Fruit fly (Drosophila melanogaster) whole organism, wandering third instar larva: ENCODE results near the gene CG34292.
A peak's percentile ranks its signal among the peaks of the same experiment; 100 is the strongest.

Experiments
- Abd-B ChIP-seq: fragments of >200 bp; optimal IDR thresholded peaks from 2 replicates; lab custom pipeline; 2017; ENCODE audit warnings: missing biosample characterization, missing genetic modification characterization
- CG32264 ChIP-seq: fragments of 200-800 bp; sonication (Bioruptor generic); optimal IDR thresholded peaks from 2 replicates; lab custom pipeline; 2016; ENCODE audit warnings: missing biosample characterization, missing genetic modification characterization
- CG9705 ChIP-seq: fragments of 200-800 bp; sonication (Bioruptor generic); optimal IDR thresholded peaks from 2 replicates; lab custom pipeline; 2018; ENCODE audit warnings: missing biosample characterization, mild to moderate bottlenecking, missing genetic modification characterization
- CrebA ChIP-seq: fragments of 200-800 bp; sonication (Bioruptor generic); optimal IDR thresholded peaks from 2 replicates; lab custom pipeline; 2016; ENCODE audit warnings: missing biosample characterization, mild to moderate bottlenecking, missing genetic modification characterization, borderline replicate concordance
- Dif ChIP-seq: fragments of 200-275, 200-300 bp; sonication (Bioruptor generic); optimal IDR thresholded peaks from 2 replicates; lab custom pipeline; 2018; ENCODE audit warnings: missing biosample characterization, missing genetic modification characterization; ENCODE audit not compliant: partially characterized antibody
- GATAd ChIP-seq: sonication (Bioruptor generic); optimal IDR thresholded peaks from 2 replicates; lab custom pipeline; 2016; ENCODE audit warnings: missing biosample characterization, missing genetic modification characterization
- HLH106 ChIP-seq: fragments of 200-800 bp; optimal IDR thresholded peaks from 3 replicates; lab custom pipeline; 2019; ENCODE audit warnings: missing biosample characterization, mild to moderate bottlenecking, missing genetic modification characterization, moderate library complexity
- Hnf4 ChIP-seq: fragments of 200-800 bp; sonication (Bioruptor generic); optimal IDR thresholded peaks from 2 replicates; lab custom pipeline; 2016; ENCODE audit warnings: missing biosample characterization, mild to moderate bottlenecking, missing genetic modification characterization
- Hr78 ChIP-seq: fragments of >200 bp; optimal IDR thresholded peaks from 2 replicates; lab custom pipeline; 2017; ENCODE audit warnings: missing biosample characterization, missing genetic modification characterization
- Hr83 ChIP-seq: fragments of 200-300 bp; sonication (Bioruptor generic); optimal IDR thresholded peaks from 2 replicates; lab custom pipeline; 2016; ENCODE audit warnings: missing biosample characterization, mild to moderate bottlenecking, missing genetic modification characterization, moderate library complexity; ENCODE audit not compliant: poor library complexity, severe bottlenecking
- Mio ChIP-seq: sonication (Bioruptor generic); optimal IDR thresholded peaks from 2 replicates; lab custom pipeline; 2016; ENCODE audit warnings: missing biosample characterization, missing genetic modification characterization
- Myc ChIP-seq: fragments of >200 bp; optimal IDR thresholded peaks from 2 replicates; lab custom pipeline; 2017
- N ChIP-seq: fragments of >200 bp; optimal IDR thresholded peaks from 2 replicates; lab custom pipeline; 2018; ENCODE audit warnings: missing biosample characterization, missing external identifiers, missing genetic modification characterization
- OdsH ChIP-seq: fragments of 200-800 bp; sonication (Bioruptor generic); optimal IDR thresholded peaks from 2 replicates; lab custom pipeline; 2016; ENCODE audit warnings: missing biosample characterization, mild to moderate bottlenecking, missing genetic modification characterization
- Rel ChIP-seq, 2 experiments: fragments of 200-800 bp; sonication (Bioruptor generic) in 1 of 2; optimal IDR thresholded peaks; 2 replicates in 1 of 2; 3 replicates in 1 of 2; lab custom pipeline; 2016 to 2019; ENCODE audit warnings: mild to moderate bottlenecking in 2 of 2, missing biosample characterization in 2 of 2, missing genetic modification characterization in 2 of 2, moderate library complexity in 1 of 2
- Sp1 ChIP-seq: fragments of 200-800 bp; sonication (Bioruptor generic); optimal IDR thresholded peaks from 3 replicates; lab custom pipeline; 2019; ENCODE audit warnings: missing biosample characterization, mild to moderate bottlenecking, missing genetic modification characterization, moderate library complexity
- Vsx2 ChIP-seq: fragments of 200-300, 225-300 bp; sonication (Bioruptor generic); optimal IDR thresholded peaks from 2 replicates; lab custom pipeline; 2018; ENCODE audit warnings: missing biosample characterization, missing genetic modification characterization; ENCODE audit not compliant: partially characterized antibody
- br ChIP-seq: fragments of 200-800 bp; sonication (Bioruptor generic); optimal IDR thresholded peaks from 2 replicates; lab custom pipeline; 2016; ENCODE audit warnings: missing biosample characterization, missing genetic modification characterization
- brk ChIP-seq: fragments of 200-800 bp; sonication (Bioruptor generic); optimal IDR thresholded peaks from 2 replicates; lab custom pipeline; 2016; ENCODE audit warnings: missing biosample characterization, mild to moderate bottlenecking, missing genetic modification characterization
- dl ChIP-seq, 2 experiments: fragments of 175-275, 200-275 bp in 1 of 2; fragments of 200-275 bp in 1 of 2; sonication (Bioruptor generic); optimal IDR thresholded peaks; lab custom pipeline; 2018; ENCODE audit warnings: mild to moderate bottlenecking in 2 of 2, missing biosample characterization in 2 of 2, missing genetic modification characterization in 2 of 2, moderate library complexity in 2 of 2; ENCODE audit not compliant: partially characterized antibody in 2 of 2, insufficient read depth in 1 of 2
- dmrt93B ChIP-seq: fragments of 200-800 bp; sonication (Bioruptor generic); optimal IDR thresholded peaks from 2 replicates; lab custom pipeline; 2018; ENCODE audit warnings: missing biosample characterization, mild to moderate bottlenecking, missing genetic modification characterization
- dsf ChIP-seq: sonication (Bioruptor generic); optimal IDR thresholded peaks from 2 replicates; lab custom pipeline; 2016; ENCODE audit warnings: missing biosample characterization, missing genetic modification characterization, borderline replicate concordance
- ey ChIP-seq: fragments of 200-800 bp; sonication (Bioruptor generic); optimal IDR thresholded peaks from 2 replicates; lab custom pipeline; 2016; ENCODE audit warnings: missing biosample characterization, missing genetic modification characterization
- foxo ChIP-seq, 2 experiments: fragments of 200-800 bp; sonication (Bioruptor generic); optimal IDR thresholded peaks; 2 replicates in 1 of 2; 3 replicates in 1 of 2; lab custom pipeline; 2016 to 2017; ENCODE audit warnings: missing biosample characterization in 2 of 2, missing genetic modification characterization in 2 of 2
- fru ChIP-seq: fragments of 200-800 bp; sonication (Bioruptor generic); optimal IDR thresholded peaks from 3 replicates; lab custom pipeline; 2016; ENCODE audit warnings: missing biosample characterization, mild to moderate bottlenecking, missing genetic modification characterization
- h ChIP-seq: fragments of 200-800 bp; sonication (Bioruptor generic); optimal IDR thresholded peaks from 3 replicates; lab custom pipeline; 2016; ENCODE audit warnings: missing biosample characterization, mild to moderate bottlenecking, missing genetic modification characterization
- lola ChIP-seq: fragments of >200 bp; optimal IDR thresholded peaks from 2 replicates; lab custom pipeline; 2017; ENCODE audit warnings: missing biosample characterization, missing genetic modification characterization
- psq ChIP-seq: fragments of 200-800 bp; sonication (Bioruptor generic); optimal IDR thresholded peaks from 3 replicates; lab custom pipeline; 2017; ENCODE audit warnings: missing biosample characterization, mild to moderate bottlenecking, missing genetic modification characterization, moderate library complexity
- rgr ChIP-seq: fragments of 200-800 bp; sonication (Bioruptor generic); optimal IDR thresholded peaks from 3 replicates; lab custom pipeline; 2016; ENCODE audit warnings: missing biosample characterization, mild to moderate bottlenecking, missing genetic modification characterization
- sage ChIP-seq: fragments of 200-800 bp; sonication (Bioruptor generic); optimal IDR thresholded peaks from 2 replicates; lab custom pipeline; 2016; ENCODE audit warnings: missing biosample characterization, mild to moderate bottlenecking, missing genetic modification characterization
- sv ChIP-seq: fragments of 200-800 bp; sonication (Bioruptor generic); optimal IDR thresholded peaks from 3 replicates; lab custom pipeline; 2016; ENCODE audit warnings: missing biosample characterization, missing genetic modification characterization
- usp ChIP-seq: fragments of >200 bp; optimal IDR thresholded peaks from 2 replicates; lab custom pipeline; 2017; ENCODE audit warnings: missing biosample characterization, missing genetic modification characterization

CG34292 gene

DNA sequence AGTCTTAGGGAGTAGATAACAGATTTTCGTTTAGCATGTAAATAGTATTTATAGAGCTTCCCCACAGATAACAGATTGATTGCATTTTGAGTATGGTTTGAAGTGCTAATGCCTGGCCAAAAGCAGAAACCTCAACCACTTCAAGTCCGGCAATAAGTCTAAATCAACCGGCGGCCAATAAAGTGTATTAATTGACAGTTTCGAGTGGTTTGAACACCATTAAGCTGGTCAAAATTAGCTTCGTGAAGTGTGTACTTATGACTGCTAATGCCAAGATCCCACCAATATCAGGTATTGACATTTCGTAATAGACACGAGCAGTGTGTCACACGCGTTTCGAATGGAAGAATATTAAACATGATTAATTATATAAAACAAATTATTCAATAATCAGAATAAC, 43.4 kb downstream of the CG34292 start:
- TF ChIP-seq h (GFP tag; lab: Kevin White, UChicago) (no peak), N (GFP tag; lab: Kevin White, UChicago) (no peak), foxo (GFP tag; optimal IDR thresholded peaks at IDR 0.05; lab: Kevin White, UChicago) (no peak), CrebA (GFP tag; lab: Kevin White, UChicago) (no peak), Hr78 (GFP tag; lab: Kevin White, UChicago) (no peak), dsf (GFP tag; lab: Kevin White, UChicago) (no peak), rgr (GFP tag; lab: Kevin White, UChicago) (no peak)
- TF ChIP-seq, all 38 proteins: peak for 0

DNA sequence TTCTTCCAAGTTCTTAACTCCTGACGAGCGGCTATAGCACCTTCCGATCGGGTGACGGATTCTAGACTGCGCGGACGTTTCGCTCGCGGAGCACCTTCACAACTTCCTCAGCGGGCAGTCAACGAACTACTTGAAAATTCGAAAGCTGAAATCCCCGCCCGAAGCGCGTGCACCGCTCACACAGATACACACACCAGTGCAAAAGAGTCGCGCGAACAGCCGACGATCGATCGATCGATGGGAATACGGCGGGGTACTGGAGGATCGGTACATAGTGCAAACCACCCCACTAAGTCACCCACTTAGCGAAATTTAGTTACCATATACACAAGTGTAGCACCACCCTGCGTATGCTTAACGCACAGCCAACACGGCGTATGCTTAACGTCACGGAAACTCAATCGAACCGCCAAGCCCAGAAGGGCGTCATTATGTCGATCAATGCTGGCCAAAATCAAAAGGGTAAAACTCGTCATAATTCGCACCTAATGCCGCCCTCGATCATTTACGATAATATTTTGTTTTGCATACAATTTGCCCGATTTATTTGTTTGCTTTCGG, 44.2 kb downstream of the CG34292 start, which contains the start of gene CAH9:
Gene CAH9 (minus strand): TSS at position 51 of the 561 bp plus-strand sequence.
- TF ChIP-seq Rel (GFP tag; optimal IDR thresholded peaks at IDR 0.05; lab: Kevin White, UChicago) = no peak
- TF ChIP-seq Rel (tag; optimal IDR thresholded peaks at IDR 0.05; lab: Kevin White, UChicago) = peak; percentile 66
- TF ChIP-seq dl (GFP tag; optimal IDR thresholded peaks at IDR 0.05; lab: Kevin White, UChicago; ENCODE audit: insufficient read depth in 1 of 2, partially characterized antibody in 2 of 2) = no peak
- TF ChIP-seq, all 38 proteins: peak for 1

dm6 chr3R:27108111-27108510, 46.1 kb downstream of the CG34292 start:
- no peak for TF ChIP-seq Abd-B (GFP tag; lab: Kevin White, UChicago)
- TF ChIP-seq Hnf4 = no peak
- TF ChIP-seq brk = no peak
- no peak for TF ChIP-seq Rel (GFP tag; optimal IDR thresholded peaks at IDR 0.05; lab: Kevin White, UChicago)
- TF ChIP-seq Rel (tag; optimal IDR thresholded peaks at IDR 0.05; lab: Kevin White, UChicago) = no peak
- no peak for TF ChIP-seq dl (GFP tag; optimal IDR thresholded peaks at IDR 0.05; lab: Kevin White, UChicago; ENCODE audit: insufficient read depth in 1 of 2, partially characterized antibody in 2 of 2)
- TF ChIP-seq Mio (GFP tag; lab: Kevin White, UChicago) = no peak
- TF ChIP-seq lola = no peak
- no peak for TF ChIP-seq sv (GFP tag; lab: Kevin White, UChicago)
- TF ChIP-seq br = no peak
- no peak for TF ChIP-seq GATAd (GFP tag; lab: Kevin White, UChicago)
- no peak for TF ChIP-seq CrebA (GFP tag; lab: Kevin White, UChicago)
- no peak for TF ChIP-seq h (GFP tag; lab: Kevin White, UChicago)

- TF ChIP-seq Rel (GFP tag; optimal IDR thresholded peaks at IDR 0.05; lab: Kevin White, UChicago) (no peak), Rel (tag; optimal IDR thresholded peaks at IDR 0.05; lab: Kevin White, UChicago) (no peak), br (no peak), Abd-B (GFP tag; lab: Kevin White, UChicago) (no peak), CG32264 (GFP tag; lab: Kevin White, UChicago) (no peak), dsf (GFP tag; lab: Kevin White, UChicago) (no peak), Mio (GFP tag; lab: Kevin White, UChicago) (no peak), Myc (lab: Kevin White, UChicago) (no peak), Hnf4 (no peak)
Measured at dm6 chr3R:27109458-27109857, 47.4 kb downstream of the CG34292 start.

DNA sequence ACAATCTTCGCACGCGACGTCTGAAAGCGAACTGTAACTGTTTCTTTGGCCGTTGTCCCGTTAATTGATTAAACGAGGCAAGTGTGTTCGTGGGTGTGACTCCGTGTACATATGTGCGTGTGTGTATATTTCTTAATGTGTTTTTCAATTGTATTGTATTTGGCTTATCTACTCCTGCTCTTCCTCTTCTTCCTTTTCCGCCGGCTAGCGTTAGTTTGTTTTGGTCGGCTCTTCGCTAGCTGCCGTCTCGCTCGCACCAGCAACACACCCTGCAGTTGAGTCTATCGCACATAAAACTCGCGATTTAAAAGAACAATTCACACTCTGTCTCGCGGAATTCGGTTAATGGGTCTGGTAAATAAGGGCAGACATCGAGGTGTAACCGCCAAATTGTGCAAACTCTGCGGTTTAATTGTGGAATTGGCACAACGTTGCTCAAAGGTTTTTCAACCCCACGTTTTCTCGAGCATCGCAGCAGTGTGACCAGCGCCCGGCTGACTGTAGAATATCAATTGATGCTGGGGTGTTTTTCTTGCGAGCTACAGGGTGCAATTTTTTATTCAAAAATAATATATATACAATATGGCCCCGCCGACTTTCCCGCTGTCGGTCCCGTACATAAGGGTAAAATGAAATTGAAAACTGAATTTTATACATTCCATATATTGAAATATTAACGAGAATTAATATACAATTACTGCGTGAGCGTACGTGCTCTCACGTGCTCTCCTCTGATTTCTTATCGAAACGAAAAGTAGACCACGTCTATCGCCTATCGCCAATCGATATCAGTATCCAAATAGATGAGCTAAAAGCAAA, 50.0 kb downstream of the CG34292 start, which contains the start of the genes gb and CG5815:
Gene gb (minus strand): TSS at position 487 of the 819 bp plus-strand sequence.
Gene CG5815 (plus strand): TSS at position 783 of the 819 bp plus-strand sequence.
- TF ChIP-seq fru (GFP tag; lab: Kevin White, UChicago) (peak; percentile 87), foxo (GFP tag; optimal IDR thresholded peaks at IDR 0.05; lab: Kevin White, UChicago) (peak; percentile 35 to 92), Vsx2 (GFP tag; lab: Kevin White, UChicago) (no peak), HLH106 (tag; lab: Kevin White, UChicago) (peak; percentile 93), CG9705 (GFP tag; lab: Kevin White, UChicago) (peak; percentile 84), Hnf4 (no peak), Hr83 (peak; percentile 91), rgr (GFP tag; lab: Kevin White, UChicago) (peak; percentile 92), Mio (GFP tag; lab: Kevin White, UChicago) (peak; percentile 76), dmrt93B (GFP tag; lab: Kevin White, UChicago) (peak; percentile 81), OdsH (GFP tag; lab: Kevin White, UChicago) (peak; percentile 89), h (GFP tag; lab: Kevin White, UChicago) (peak; percentile 92), Hr78 (GFP tag; lab: Kevin White, UChicago) (no peak), GATAd (GFP tag; lab: Kevin White, UChicago) (peak; percentile 7), lola (no peak), psq (GFP tag; lab: Kevin White, UChicago) (peak; percentile 98), CG32264 (GFP tag; lab: Kevin White, UChicago) (peak; percentile 66), br (peak; percentile 90), Dif (GFP tag; lab: Kevin White, UChicago) (no peak), sage (GFP tag; lab: Kevin White, UChicago) (no peak), Sp1 (GFP tag; lab: Kevin White, UChicago) (peak; percentile 88), usp (GFP tag; lab: Kevin White, UChicago) (no peak), Rel (GFP tag; optimal IDR thresholded peaks at IDR 0.05; lab: Kevin White, UChicago) (peak; percentile 76), Rel (tag; optimal IDR thresholded peaks at IDR 0.05; lab: Kevin White, UChicago) (peak; percentile 67), ey (GFP tag; lab: Kevin White, UChicago) (peak; percentile 87), sv (GFP tag; lab: Kevin White, UChicago) (peak; percentile 88)
- TF ChIP-seq, all 38 proteins: peak for 18
